Fruit fly (Drosophila melanogaster) whole organism, embryonic: Measurements from ENCODE around the gene kri.

Experiments
- Aef1 ChIP-seq: fragments of 200-800 bp; sonication (Bioruptor generic); IDR thresholded peaks from 3 replicates; pipeline ENCODE4 v1.3.6; 2022; ENCODE audit warnings: missing biosample characterization, missing genetic modification characterization
- CG10366 ChIP-seq: fragments of 200-800 bp; sonication (Bioruptor generic); IDR thresholded peaks from 2 replicates; pipeline ENCODE4 v1.3.6; 2022; ENCODE audit warnings: missing biosample characterization, missing genetic modification characterization
- CG10654 ChIP-seq: fragments of 200-800 bp; sonication (Bioruptor generic); optimal IDR thresholded peaks from 2 replicates; lab custom pipeline; 2016; ENCODE audit warnings: missing biosample characterization, missing genetic modification characterization
- CG10959 ChIP-seq: fragments of 200-800 bp; sonication (Bioruptor generic); IDR thresholded peaks from 2 replicates; pipeline ENCODE4 v1.3.6; 2022; ENCODE audit warnings: missing biosample characterization, missing genetic modification characterization
- CG10979 ChIP-seq: fragments of 200-800 bp; sonication (Bioruptor generic); optimal IDR thresholded peaks from 2 replicates; lab custom pipeline; 2018; ENCODE audit warnings: missing biosample characterization, mild to moderate bottlenecking, missing genetic modification characterization, moderate library complexity
- CG13287 ChIP-seq: fragments of 200-800 bp; sonication (Bioruptor generic); IDR thresholded peaks from 2 replicates; pipeline ENCODE4 v1.3.6; 2022; ENCODE audit warnings: missing biosample characterization, missing genetic modification characterization; ENCODE audit not compliant: partially characterized antibody
- CG1602 ChIP-seq: fragments of 200-800 bp; sonication (Bioruptor generic); optimal IDR thresholded peaks from 3 replicates; lab custom pipeline; 2016; ENCODE audit warnings: missing biosample characterization, missing genetic modification characterization
- CG16863 ChIP-seq: fragments of 200-800 bp; sonication (Bioruptor generic); optimal IDR thresholded peaks from 3 replicates; lab custom pipeline; 2016; ENCODE audit warnings: missing biosample characterization, missing genetic modification characterization
- CG17385 ChIP-seq: fragments of 200-800 bp; sonication (Bioruptor generic); optimal IDR thresholded peaks from 3 replicates; lab custom pipeline; 2018; ENCODE audit warnings: missing biosample characterization, mild to moderate bottlenecking, missing genetic modification characterization
- CG32532 ChIP-seq: fragments of 200-800 bp; sonication (Bioruptor generic); IDR thresholded peaks from 2 replicates; pipeline ENCODE4 v1.3.6; 2022; ENCODE audit warnings: missing biosample characterization, missing genetic modification characterization
- CG34422 ChIP-seq: fragments of 200-800 bp; sonication (Bioruptor generic); IDR thresholded peaks from 3 replicates; pipeline ENCODE4 v1.3.6; 2022; ENCODE audit warnings: missing biosample characterization, missing genetic modification characterization
- CG4404 ChIP-seq: fragments of 200-800 bp; sonication (Bioruptor generic); IDR thresholded peaks from 2 replicates; pipeline ENCODE4 v1.3.6; 2022; ENCODE audit warnings: missing biosample characterization, missing genetic modification characterization
- D19A ChIP-seq: fragments of 200-800 bp; optimal IDR thresholded peaks from 3 replicates; lab custom pipeline; 2019; ENCODE audit warnings: missing biosample characterization, mild to moderate bottlenecking, missing genetic modification characterization, moderate library complexity
- Dp ChIP-seq: fragments of 200-800 bp; sonication (Bioruptor generic); optimal IDR thresholded peaks from 2 replicates; lab custom pipeline; 2018; ENCODE audit warnings: missing biosample characterization, mild to moderate bottlenecking, missing genetic modification characterization, moderate library complexity
- Hr51 ChIP-seq, 2 experiments: fragments of 200-800 bp; sonication (Bioruptor generic); optimal IDR thresholded peaks; 2 replicates in 1 of 2; 3 replicates in 1 of 2; lab custom pipeline; 2016 to 2018; ENCODE audit warnings: missing biosample characterization in 2 of 2, missing genetic modification characterization in 2 of 2, mild to moderate bottlenecking in 1 of 2, moderate library complexity in 1 of 2
- Jarid2 ChIP-seq: fragments of 200-800 bp; sonication (Bioruptor generic); optimal IDR thresholded peaks from 3 replicates; lab custom pipeline; 2017; ENCODE audit warnings: mild to moderate bottlenecking, missing biosample characterization, missing genetic modification reagents, missing genetic modification characterization
- Kr ChIP-seq: fragments of 200-800 bp; sonication (Bioruptor generic); optimal IDR thresholded peaks from 2 replicates; lab custom pipeline; 2017; ENCODE audit warnings: missing biosample characterization, mild to moderate bottlenecking, missing genetic modification characterization
- Mad ChIP-seq: fragments of 200-800 bp; sonication (Bioruptor generic); optimal IDR thresholded peaks from 2 replicates; lab custom pipeline; 2016; ENCODE audit warnings: missing biosample characterization, missing genetic modification characterization
- Med ChIP-seq: fragments of 200-800 bp; sonication (Bioruptor generic); peaks from one replicate; lab custom pipeline; 2016; ENCODE audit warnings: missing biosample characterization, missing genetic modification characterization, mild to moderate bottlenecking, inconsistent platforms, moderate library complexity
- Myb ChIP-seq: fragments of 200-800 bp; sonication (Bioruptor generic); optimal IDR thresholded peaks from 2 replicates; lab custom pipeline; 2016; ENCODE audit warnings: missing biosample characterization, missing genetic modification characterization
- NK7.1 ChIP-seq: fragments of 200-800 bp; sonication (Bioruptor generic); optimal IDR thresholded peaks from 3 replicates; lab custom pipeline; 2016; ENCODE audit warnings: missing biosample characterization, missing genetic modification characterization
- Oli ChIP-seq: fragments of 200-800 bp; sonication (Bioruptor generic); optimal IDR thresholded peaks from 2 replicates; lab custom pipeline; 2018; ENCODE audit warnings: missing biosample characterization, mild to moderate bottlenecking, missing genetic modification characterization, moderate library complexity
- Poxn ChIP-seq: fragments of 200-800 bp; sonication (Bioruptor generic); IDR thresholded peaks from 2 replicates; pipeline ENCODE4 v1.3.6; 2022; ENCODE audit warnings: missing biosample characterization, missing genetic modification characterization
- Scr ChIP-seq: fragments of 200-800 bp; sonication (Bioruptor generic); IDR thresholded peaks from 2 replicates; pipeline ENCODE4 v1.3.6; 2022; ENCODE audit warnings: missing biosample characterization, missing genetic modification characterization; ENCODE audit not compliant: partially characterized antibody
- Spps ChIP-seq: fragments of 200-800 bp; sonication (Bioruptor generic); optimal IDR thresholded peaks from 2 replicates; lab custom pipeline; 2018; ENCODE audit warnings: missing biosample characterization, mild to moderate bottlenecking, missing genetic modification characterization
- Sry-β ChIP-seq: fragments of 200-800 bp; sonication (Bioruptor generic); optimal IDR thresholded peaks from 2 replicates; lab custom pipeline; 2018; ENCODE audit warnings: missing biosample characterization, mild to moderate bottlenecking, missing genetic modification characterization, moderate library complexity
- bowl ChIP-seq: fragments of 200-800 bp; sonication (Bioruptor generic); IDR thresholded peaks from 2 replicates; pipeline ENCODE4 v1.3.6; 2022; ENCODE audit warnings: missing biosample characterization, missing genetic modification characterization
- br ChIP-seq: fragments of >200 bp; optimal IDR thresholded peaks from 2 replicates; lab custom pipeline; 2017
- cad ChIP-seq: fragments of >200 bp; optimal IDR thresholded peaks from 2 replicates; lab custom pipeline; 2017; ENCODE audit warnings: missing biosample characterization, missing genetic modification characterization
- crol ChIP-seq: fragments of 200-800 bp; sonication (Bioruptor generic); IDR thresholded peaks from 2 replicates; pipeline ENCODE4 v1.3.6; 2022; ENCODE audit warnings: missing biosample characterization, missing genetic modification characterization
- dm ChIP-seq: fragments of 200-800 bp; sonication (Bioruptor generic); optimal IDR thresholded peaks from 3 replicates; lab custom pipeline; 2016; ENCODE audit warnings: missing biosample characterization, missing genetic modification characterization
- dmrt11E ChIP-seq: fragments of 200-800 bp; sonication (Bioruptor generic); optimal IDR thresholded peaks from 3 replicates; lab custom pipeline; 2018; ENCODE audit warnings: missing biosample characterization, mild to moderate bottlenecking, missing genetic modification characterization, moderate library complexity
- eyg ChIP-seq: fragments of 200-800 bp; sonication (Bioruptor generic); optimal IDR thresholded peaks from 3 replicates; lab custom pipeline; 2016; ENCODE audit warnings: missing biosample characterization, missing genetic modification characterization
- ftz-f1 ChIP-seq: fragments of 200-800 bp; sonication (Bioruptor generic); optimal IDR thresholded peaks from 2 replicates; lab custom pipeline; 2016; ENCODE audit warnings: missing biosample characterization, missing genetic modification characterization
- fu2 ChIP-seq: fragments of 200-800 bp; sonication (Bioruptor generic); optimal IDR thresholded peaks from 2 replicates; lab custom pipeline; 2016; ENCODE audit warnings: missing biosample characterization, missing genetic modification characterization
- ham ChIP-seq: fragments of 200-800 bp; sonication (Bioruptor generic); IDR thresholded peaks from 2 replicates; pipeline ENCODE4 v1.3.6; 2022; ENCODE audit warnings: missing biosample characterization, missing genetic modification characterization
- nau ChIP-seq: fragments of 200-800 bp; sonication (Bioruptor generic); optimal IDR thresholded peaks from 3 replicates; lab custom pipeline; 2017; ENCODE audit warnings: missing biosample characterization, mild to moderate bottlenecking, missing genetic modification characterization, missing genetic modification reagents
- nmo ChIP-seq: fragments of 200-800 bp; sonication (Bioruptor generic); optimal IDR thresholded peaks from 2 replicates; lab custom pipeline; 2018; ENCODE audit warnings: missing biosample characterization, mild to moderate bottlenecking, missing genetic modification characterization, moderate library complexity
- oc ChIP-seq: fragments of 200-800 bp; sonication (Bioruptor generic); optimal IDR thresholded peaks from 2 replicates; lab custom pipeline; 2018; ENCODE audit warnings: missing biosample characterization, mild to moderate bottlenecking, missing genetic modification characterization, moderate library complexity
- otp ChIP-seq: fragments of 200-800 bp; sonication (Bioruptor generic); IDR thresholded peaks from 3 replicates; pipeline ENCODE4, ENCODE4 v1.3.6; 2022; ENCODE audit warnings: missing biosample characterization, missing genetic modification characterization
- ro ChIP-seq: fragments of 200-800 bp; sonication (Bioruptor generic); IDR thresholded peaks from 2 replicates; pipeline ENCODE4 v1.3.6; 2022; ENCODE audit warnings: missing biosample characterization, missing genetic modification characterization
- so ChIP-seq: fragments of 200-800 bp; sonication (Bioruptor generic); IDR thresholded peaks from 3 replicates; pipeline ENCODE4 v1.3.6; 2022; ENCODE audit warnings: missing biosample characterization, missing genetic modification characterization
- tll ChIP-seq, 2 experiments: fragments of 200-800 bp in 1 of 2; fragments of >200 bp in 1 of 2; sonication (Bioruptor generic) in 1 of 2; optimal IDR thresholded peaks; 2 replicates each; lab custom pipeline; 2017 to 2019; ENCODE audit warnings: missing biosample characterization in 2 of 2, missing genetic modification characterization in 2 of 2, mild to moderate bottlenecking in 1 of 2, moderate library complexity in 1 of 2
- tna ChIP-seq: fragments of 200-800 bp; sonication (Bioruptor generic); IDR thresholded peaks from 2 replicates; pipeline ENCODE4 v1.3.6; 2022; ENCODE audit warnings: missing biosample characterization, missing genetic modification characterization; ENCODE audit not compliant: partially characterized antibody
- unpg ChIP-seq: fragments of 200-800 bp; sonication (Bioruptor generic); optimal IDR thresholded peaks from 3 replicates; lab custom pipeline; 2018; ENCODE audit warnings: missing biosample characterization, mild to moderate bottlenecking, missing genetic modification characterization, moderate library complexity
- vnd ChIP-seq: fragments of 200-800 bp; sonication (Bioruptor generic); IDR thresholded peaks from 3 replicates; pipeline ENCODE4 v1.3.6; 2022; ENCODE audit warnings: missing biosample characterization, missing genetic modification characterization; ENCODE audit not compliant: partially characterized antibody
- wor ChIP-seq: fragments of 200-800 bp; sonication (Bioruptor generic); IDR thresholded peaks from 2 replicates; pipeline ENCODE4 v1.3.6; 2022; ENCODE audit warnings: missing biosample characterization, missing genetic modification characterization
- zen2 ChIP-seq: fragments of 200-800 bp; sonication (Bioruptor generic); IDR thresholded peaks from 3 replicates; pipeline ENCODE4 v1.3.6; 2022; ENCODE audit warnings: missing biosample characterization, missing genetic modification characterization; ENCODE audit not compliant: partially characterized antibody
- zfh2 ChIP-seq: fragments of 200-800 bp; sonication (Bioruptor generic); optimal IDR thresholded peaks from 2 replicates; lab custom pipeline; 2016; ENCODE audit warnings: missing biosample characterization, missing genetic modification characterization

kri gene

dm6 chr3L:5768532-5769497, 42.0 kb upstream of the kri start, which contains the start of the genes Ppat-Dpck and scny:
TSS of gene Ppat-Dpck (minus strand) at chr3L:5768794.
TSS of gene scny (plus strand) at chr3L:5769002.
- TF ChIP-seq Kr (no peak), CG10654 (GFP tag; lab: Kevin White, UChicago) (no peak), so (0 out of 3 replicates have a peak, but pooled peaks have one; percentile 54), Mad (GFP tag; lab: Kevin White, UChicago) (no peak), wor (no peak), CG32532 (no peak), dm (GFP tag; lab: Kevin White, UChicago) (peak; percentile 91), D19A (tag; lab: Kevin White, UChicago) (no peak), Spps (tag; lab: Kevin White, UChicago) (peak; percentile 28), Sry-β (peak; percentile 0), bowl (GFP tag; lab: Robert Waterston, UW) (no peak), tll (GFP tag; optimal IDR thresholded peaks at IDR 0.05; lab: Kevin White, UChicago) (peak in 1 of 2 experiments; percentile 22), dmrt11E (tag; lab: Kevin White, UChicago) (peak; percentile 8), CG10979 (no peak), ftz-f1 (GFP tag; lab: Kevin White, UChicago) (peak; percentile 48), nmo (GFP tag; lab: Kevin White, UChicago) (peak; percentile 68), nau (GFP tag; lab: Kevin White, UChicago) (no peak), CG4404 (GFP tag; lab: Robert Waterston, UW) (no peak), br (no peak), Aef1 (GFP tag; lab: Robert Waterston, UW) (no peak), zen2 (GFP tag; lab: Robert Waterston, UW) (peak; percentile 80; the same call in 2 of the 3 replicates), CG16863 (GFP tag; lab: Kevin White, UChicago) (no peak), fu2 (GFP tag; lab: Kevin White, UChicago) (no peak), Med (GFP tag; lab: Kevin White, UChicago) (peak; percentile 72), CG10959 (no peak), CG13287 (GFP tag; lab: Robert Waterston, UW) (peak; percentile 97), ro (GFP tag; lab: Robert Waterston, UW) (no peak), NK7.1 (no peak), crol (peak; percentile 92), zfh2 (peak; percentile 8), Dp (GFP tag; lab: Kevin White, UChicago) (peak; percentile 19), cad (GFP tag; lab: Kevin White, UChicago) (no peak), Hr51 (GFP tag; optimal IDR thresholded peaks at IDR 0.05; lab: Kevin White, UChicago) (no peak), Myb (GFP tag; lab: Kevin White, UChicago) (peak; percentile 71), Poxn (GFP tag; lab: Robert Waterston, UW) (no peak), oc (tag; lab: Kevin White, UChicago) (no peak), CG17385 (GFP tag; lab: Kevin White, UChicago) (peak; percentile 14), Jarid2 (GFP tag; lab: Kevin White, UChicago) (no peak), ham (GFP tag; lab: Robert Waterston, UW) (no peak), tna (GFP tag; lab: Robert Waterston, UW) (peak; percentile 60), CG1602 (GFP tag; lab: Kevin White, UChicago) (no peak), unpg (peak; percentile 40), otp (GFP tag; lab: Robert Waterston, UW) (no peak), Scr (GFP tag; lab: Robert Waterston, UW) (peak; percentile 96), vnd (GFP tag; lab: Robert Waterston, UW) (peak; percentile 91), eyg (GFP tag; lab: Kevin White, UChicago) (no peak), Oli (tag; lab: Kevin White, UChicago) (no peak), CG34422 (GFP tag; lab: Robert Waterston, UW) (peak; percentile 48; the same call in 1 of the 3 replicates), CG10366 (GFP tag; lab: Robert Waterston, UW) (no peak)
